Worm (Caenorhabditis elegans) whole organism, L2 larva: Measurements from ENCODE around the gene dnj-11.

Source experiments
- C34F6.9 ChIP-seq: fragments of 150-350 bp; optimal IDR thresholded peaks from 2 replicates; lab custom pipeline; 2014; ENCODE audit warnings: missing biosample characterization, missing genetic modification characterization
- F13H6.1 ChIP-seq: sonication (generic microtip); optimal IDR thresholded peaks from 2 replicates; lab custom pipeline; 2016; ENCODE audit warnings: missing genetic modification characterization, missing compliant biosample characterization
- R02D3.7 ChIP-seq: fragments of 150-350 bp; optimal IDR thresholded peaks from 2 replicates; lab custom pipeline; 2014; ENCODE audit warnings: missing biosample characterization, missing genetic modification characterization
- Y55F3AM.14 ChIP-seq: fragments of 200-800 bp; sonication (Bioruptor generic); optimal IDR thresholded peaks from 2 replicates; lab custom pipeline; 2018; ENCODE audit warnings: mild to moderate bottlenecking, missing genetic modification characterization, missing compliant biosample characterization
- ZK546.5 ChIP-seq: sonication (generic microtip); optimal IDR thresholded peaks from 2 replicates; lab custom pipeline; 2017; ENCODE audit warnings: missing biosample characterization, missing genetic modification characterization
- alr-1 ChIP-seq: fragments of 150-350 bp; optimal IDR thresholded peaks from 2 replicates; lab custom pipeline; 2014; ENCODE audit warnings: missing biosample characterization, missing genetic modification characterization
- blmp-1 ChIP-seq: sonication (generic microtip); optimal IDR thresholded peaks from 2 replicates; lab custom pipeline; 2017; ENCODE audit warnings: missing genetic modification characterization, mild to moderate bottlenecking, missing compliant biosample characterization, antibody characterized with exemption, moderate library complexity; ENCODE audit not compliant: insufficient read depth
- crh-2 ChIP-seq: sonication (generic microtip); optimal IDR thresholded peaks from 2 replicates; lab custom pipeline; 2017; ENCODE audit warnings: missing biosample characterization, missing genetic modification characterization
- egl-27 ChIP-seq: sonication (generic microtip); optimal IDR thresholded peaks from 3 replicates; lab custom pipeline; 2017; ENCODE audit warnings: missing biosample characterization, missing genetic modification reagents, missing genetic modification characterization
- elt-1 ChIP-seq: fragments of 150-350 bp; optimal IDR thresholded peaks from 2 replicates; lab custom pipeline; 2014; ENCODE audit warnings: missing biosample characterization, missing genetic modification characterization
- fos-1 ChIP-seq: fragments of 150-350 bp; optimal IDR thresholded peaks from 2 replicates; lab custom pipeline; 2014; ENCODE audit warnings: missing biosample characterization, missing genetic modification characterization
- gmeb-1 ChIP-seq: fragments of 150-350 bp; optimal IDR thresholded peaks from 2 replicates; lab custom pipeline; 2014; ENCODE audit warnings: missing biosample characterization, missing genetic modification characterization
- lin-11 ChIP-seq: fragments of 150-350 bp; sonication (generic microtip); optimal IDR thresholded peaks from 2 replicates; lab custom pipeline; 2014; ENCODE audit warnings: missing biosample characterization, missing genetic modification characterization, inconsistent platforms, mixed read lengths
- lin-13 ChIP-seq: fragments of 150-350 bp; optimal IDR thresholded peaks from 2 replicates; lab custom pipeline; 2014; ENCODE audit warnings: missing biosample characterization, missing genetic modification reagents, missing genetic modification characterization
- lin-39 ChIP-seq: fragments of 150-350 bp; optimal IDR thresholded peaks from 2 replicates; lab custom pipeline; 2014; ENCODE audit warnings: missing biosample characterization, missing genetic modification reagents, missing genetic modification characterization
- lsy-2 ChIP-seq, 2 experiments: fragments of 150-350 bp in 1 of 2; sonication (generic microtip) in 1 of 2; optimal IDR thresholded peaks; 2 replicates each; lab custom pipeline; 2014 to 2017; ENCODE audit warnings: missing biosample characterization in 2 of 2, missing genetic modification characterization in 2 of 2
- mab-5 ChIP-seq: fragments of 150-350 bp; optimal IDR thresholded peaks from 2 replicates; lab custom pipeline; 2014; ENCODE audit warnings: missing biosample characterization, missing genetic modification characterization
- mbf-1 ChIP-seq: sonication (generic microtip); optimal IDR thresholded peaks from 2 replicates; lab custom pipeline; 2017; ENCODE audit warnings: missing biosample characterization, missing genetic modification characterization
- nhr-10 ChIP-seq: sonication (generic microtip); optimal IDR thresholded peaks from 2 replicates; lab custom pipeline; 2017; ENCODE audit warnings: missing biosample characterization, missing genetic modification characterization
- nhr-11 ChIP-seq: fragments of 150-350 bp; optimal IDR thresholded peaks from 2 replicates; lab custom pipeline; 2014; ENCODE audit warnings: missing biosample characterization, missing genetic modification characterization
- nhr-12 ChIP-seq: fragments of 150-350 bp; optimal IDR thresholded peaks from 2 replicates; lab custom pipeline; 2014; ENCODE audit warnings: missing biosample characterization, missing genetic modification characterization
- nhr-21 ChIP-seq: fragments of 150-350 bp; optimal IDR thresholded peaks from 2 replicates; lab custom pipeline; 2014; ENCODE audit warnings: missing biosample characterization, missing genetic modification characterization
- nhr-237 ChIP-seq: fragments of 150-350 bp; optimal IDR thresholded peaks from 2 replicates; lab custom pipeline; 2014; ENCODE audit warnings: missing biosample characterization, missing genetic modification characterization
- nhr-25 ChIP-seq: fragments of 150-350 bp; sonication (generic microtip); optimal IDR thresholded peaks from 3 replicates; lab custom pipeline; 2014; ENCODE audit warnings: missing biosample characterization, missing genetic modification characterization
- nhr-6 ChIP-seq: fragments of 150-350 bp; optimal IDR thresholded peaks from 2 replicates; lab custom pipeline; 2014; ENCODE audit warnings: missing biosample characterization, missing genetic modification characterization
- nhr-77 ChIP-seq: fragments of 150-350 bp; optimal IDR thresholded peaks from 2 replicates; lab custom pipeline; 2014; ENCODE audit warnings: missing biosample characterization, missing genetic modification characterization
- peb-1 ChIP-seq: fragments of 150-350 bp; optimal IDR thresholded peaks from 2 replicates; lab custom pipeline; 2014; ENCODE audit warnings: missing biosample characterization, missing genetic modification characterization
- sma-3 ChIP-seq: sonication (generic microtip); optimal IDR thresholded peaks from 2 replicates; lab custom pipeline; 2016; ENCODE audit warnings: missing genetic modification reagents, missing genetic modification characterization, missing compliant biosample characterization
- sma-9 ChIP-seq, 2 experiments: fragments of 150-350 bp in 1 of 2; sonication (generic microtip) in 1 of 2; optimal IDR thresholded peaks; 2 replicates each; lab custom pipeline; 2014 to 2016; ENCODE audit warnings: missing genetic modification characterization in 2 of 2, mild to moderate bottlenecking in 1 of 2, missing biosample characterization in 1 of 2, missing compliant biosample characterization in 1 of 2, missing genetic modification reagents in 1 of 2, moderate library complexity in 1 of 2
- snpc-4 ChIP-seq: fragments of 150-350 bp; optimal IDR thresholded peaks from 2 replicates; lab custom pipeline; 2014; ENCODE audit warnings: missing biosample characterization, missing genetic modification characterization
- unc-55 ChIP-seq: fragments of 150-350 bp; sonication (generic microtip); optimal IDR thresholded peaks from 3 replicates; lab custom pipeline; 2014; ENCODE audit warnings: missing biosample characterization, missing genetic modification reagents, missing genetic modification characterization
- unc-62 ChIP-seq: fragments of 150-350 bp; optimal IDR thresholded peaks from 2 replicates; lab custom pipeline; 2014; ENCODE audit warnings: missing biosample characterization, missing genetic modification reagents, missing genetic modification characterization
- ztf-1 ChIP-seq: fragments of 200-800 bp; sonication (Bioruptor generic); conservative IDR thresholded peaks from 2 replicates; pipeline ENCODE4 v1.3.6; 2022; ENCODE audit warnings: missing genetic modification characterization, missing compliant biosample characterization
- ztf-11 ChIP-seq: sonication (generic microtip); optimal IDR thresholded peaks from 2 replicates; lab custom pipeline; 2017; ENCODE audit warnings: missing biosample characterization, missing genetic modification characterization

The dnj-11 gene

DNA sequence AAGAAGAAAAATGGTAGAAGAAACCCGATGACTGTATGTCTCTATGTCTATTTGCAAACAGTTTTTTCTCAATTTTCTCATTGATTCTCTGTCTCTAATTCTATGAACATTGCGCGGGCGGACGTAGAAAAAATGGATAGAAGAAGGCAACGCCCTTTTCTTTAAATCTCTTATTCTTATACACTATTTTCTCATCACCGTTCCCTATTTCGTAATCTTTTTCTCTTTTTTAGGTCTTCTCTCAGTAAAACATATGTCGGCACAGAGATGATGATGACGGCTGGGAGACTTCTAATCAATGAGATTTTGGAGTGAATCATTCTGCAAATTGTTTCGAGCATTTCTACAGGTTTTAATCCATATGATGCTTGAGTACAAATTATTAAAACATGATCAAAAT lies 36.5 kb downstream of the dnj-11 start:
- peak; percentile 41 for TF ChIP-seq gmeb-1 (tag; lab: Kevin White, UChicago)
- TF ChIP-seq nhr-11: no peak
- no peak for TF ChIP-seq lsy-2 (tag; optimal IDR thresholded peaks at IDR 0.05; lab: Kevin White, UChicago)
- no peak for TF ChIP-seq nhr-237 (tag; lab: Kevin White, UChicago)
- TF ChIP-seq ZK546.5: no peak
- no peak for TF ChIP-seq ztf-11 (tag; lab: Kevin White, UChicago)
- TF ChIP-seq lin-39 (tag; lab: Kevin White, UChicago): no peak
- peak; percentile 11 for TF ChIP-seq blmp-1
- TF ChIP-seq unc-62 (GFP tag; lab: Kevin White, UChicago): no peak
- peak; percentile 35 for TF ChIP-seq nhr-25 (tag; lab: Kevin White, UChicago)
- peak; percentile 52 for TF ChIP-seq sma-3 (GFP tag; lab: Kevin White, UChicago)
- TF ChIP-seq Y55F3AM.14 (GFP tag; lab: Kevin White, UChicago): no peak
- no peak for TF ChIP-seq lin-11
- TF ChIP-seq nhr-21 (tag; lab: Kevin White, UChicago): peak; percentile 22
- TF ChIP-seq egl-27 (tag; lab: Kevin White, UChicago): no peak
- no peak for TF ChIP-seq F13H6.1 (tag; lab: Kevin White, UChicago)
- peak; percentile 66 for TF ChIP-seq fos-1 (tag; lab: Kevin White, UChicago)

ce11 chrIV:6623390-6623789 lies 37.7 kb downstream of the dnj-11 start, which contains the start of gene C01B10.44:
TSS of gene C01B10.44 (plus strand) at chrIV:6623690.
- TF ChIP-seq fos-1 (tag; lab: Kevin White, UChicago) (no peak), lin-39 (tag; lab: Kevin White, UChicago) (no peak), nhr-12 (no peak), R02D3.7 (tag; lab: Kevin White, UChicago) (no peak), lin-11 (no peak), elt-1 (tag; lab: Kevin White, UChicago) (no peak), alr-1 (tag; lab: Kevin White, UChicago) (no peak), snpc-4 (tag; lab: Kevin White, UChicago) (no peak), lin-13 (GFP tag; lab: Kevin White, UChicago) (no peak), nhr-6 (tag; lab: Kevin White, UChicago) (no peak), nhr-10 (no peak)
- TF ChIP-seq, all 48 proteins: peak for 0

DNA sequence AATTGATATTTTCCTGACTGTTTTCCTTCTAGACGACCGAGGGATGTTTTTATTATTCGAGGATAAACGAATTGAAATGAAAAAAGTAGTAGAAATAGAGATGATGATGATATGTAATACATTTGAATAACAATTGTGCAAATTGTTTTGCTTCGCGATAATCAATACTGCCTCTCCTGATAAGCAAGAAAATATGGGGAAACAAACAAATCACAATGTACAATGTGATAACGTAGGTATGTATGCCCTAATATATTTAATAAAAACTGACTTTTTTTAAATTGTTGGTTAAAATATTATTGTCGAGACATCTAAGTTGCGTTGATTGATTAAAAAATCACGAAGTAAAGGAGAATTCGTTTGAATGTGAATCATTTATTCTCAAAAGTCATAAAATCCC lies 42.1 kb downstream of the dnj-11 start, which contains the start of gene cest-5.2:
cest-5.2 (minus strand) TSS at position 128 of the 400 bp plus-strand sequence.
- no peak for TF ChIP-seq nhr-21 (tag; lab: Kevin White, UChicago)
- TF ChIP-seq fos-1 (tag; lab: Kevin White, UChicago): peak; percentile 25
- TF ChIP-seq ztf-1 (GFP tag; lab: Robert Waterston, UW): no peak
- TF ChIP-seq, all 48 proteins: peak for 1

ce11 chrIV:6631704-6632272 lies 46.1 kb downstream of the dnj-11 start, which contains the start of the genes cest-5.1 and C01B10.9:
TSS of gene cest-5.1 (minus strand) at chrIV:6631754.
TSS of gene C01B10.9 (plus strand) at chrIV:6632222.
- peak; percentile 80 for TF ChIP-seq sma-3 (GFP tag; lab: Kevin White, UChicago)
- TF ChIP-seq peb-1 (tag; lab: Kevin White, UChicago): no peak
- no peak for TF ChIP-seq nhr-77 (tag; lab: Kevin White, UChicago)
- TF ChIP-seq nhr-10: no peak
- TF ChIP-seq lsy-2 (tag; optimal IDR thresholded peaks at IDR 0.05; lab: Kevin White, UChicago): peak; percentile 59 to 81
- peak; percentile 6 for TF ChIP-seq fos-1 (tag; lab: Kevin White, UChicago)
- TF ChIP-seq blmp-1: no peak
- TF ChIP-seq crh-2 (tag; lab: Kevin White, UChicago): peak; percentile 61
- TF ChIP-seq mab-5 (tag; lab: Kevin White, UChicago): peak; percentile 27
- peak; percentile 63 for TF ChIP-seq C34F6.9
- TF ChIP-seq sma-9 (GFP tag; optimal IDR thresholded peaks at IDR 0.05; lab: Kevin White, UChicago): peak; percentile 82
- TF ChIP-seq sma-9 (tag; optimal IDR thresholded peaks at IDR 0.05; lab: Kevin White, UChicago): no peak
- TF ChIP-seq R02D3.7 (tag; lab: Kevin White, UChicago): peak; percentile 11
- peak; percentile 74 for TF ChIP-seq F13H6.1 (tag; lab: Kevin White, UChicago)
- TF ChIP-seq unc-55: peak; percentile 85
- peak; percentile 33 for TF ChIP-seq lin-11
- TF ChIP-seq nhr-21 (tag; lab: Kevin White, UChicago): peak; percentile 32
- no peak for TF ChIP-seq mbf-1 (tag; lab: Kevin White, UChicago)
- peak; percentile 69 for TF ChIP-seq lin-13 (GFP tag; lab: Kevin White, UChicago)
- TF ChIP-seq gmeb-1 (tag; lab: Kevin White, UChicago): peak; percentile 94
